Fruit fly (Drosophila melanogaster) Kc167 (cell line): ENCODE measurements around the gene CG9518.

Experiments
- Myc ChIP-seq: fragments of >200 bp; optimal IDR thresholded peaks from 2 replicates; lab custom pipeline; 2017; ENCODE audit warnings: missing external identifiers
- Sin3A ChIP-seq: fragments of >200 bp; optimal IDR thresholded peaks from 2 replicates; lab custom pipeline; 2018; ENCODE audit warnings: missing external identifiers
- h ChIP-seq: fragments of >200 bp; optimal IDR thresholded peaks from 3 replicates; lab custom pipeline; 2018; ENCODE audit warnings: missing external identifiers
- insv ChIP-seq: fragments of >200 bp; optimal IDR thresholded peaks from 3 replicates; lab custom pipeline; 2018; ENCODE audit warnings: missing external identifiers
- psq ChIP-seq: fragments of >200 bp; optimal IDR thresholded peaks from 2 replicates; lab custom pipeline; 2017; ENCODE audit warnings: missing external identifiers
- ttk ChIP-seq: sonication (Bioruptor generic); optimal IDR thresholded peaks from 2 replicates; lab custom pipeline; 2017; ENCODE audit warnings: missing external identifiers

Gene CG9518

dm6 chrX:14848755-14849354 is 22.1 kb downstream of the CG9518 start, which contains the start of gene CG9522:
Gene CG9522 (minus strand): TSS chrX:14848808.
- TF ChIP-seq psq (lab: Kevin White, UChicago) (no peak), ttk (lab: Kevin White, UChicago) (no peak), Sin3A (lab: Kevin White, UChicago) (no peak), h (lab: Kevin White, UChicago) (no peak)

DNA sequence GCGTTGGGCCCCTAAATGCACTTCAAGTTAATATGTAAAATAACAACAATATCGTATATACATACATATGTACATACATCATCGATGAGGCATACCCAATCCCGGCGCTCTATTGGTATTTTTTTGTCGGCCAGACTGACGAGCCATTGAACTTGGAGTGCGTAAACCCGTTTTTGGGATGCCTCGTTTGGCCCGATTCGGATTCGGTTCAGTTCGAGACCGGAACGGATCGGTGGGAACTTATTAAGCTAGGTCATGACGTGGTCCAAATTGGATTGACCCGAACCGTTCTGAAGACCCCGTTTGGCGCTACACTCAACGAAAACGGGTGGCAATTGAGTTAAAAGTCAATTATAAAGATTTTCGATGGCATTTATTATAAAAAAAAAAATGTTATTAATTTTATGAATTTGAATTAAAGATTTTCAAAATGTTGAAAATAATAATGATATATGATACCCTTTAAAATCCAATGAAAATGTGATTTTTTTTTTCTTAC is 24.8 kb downstream of the CG9518 start:
- no peak for TF ChIP-seq Myc (lab: Kevin White, UChicago)
- no peak for TF ChIP-seq h (lab: Kevin White, UChicago)
- no peak for TF ChIP-seq Sin3A (lab: Kevin White, UChicago)
- no peak for TF ChIP-seq psq (lab: Kevin White, UChicago)
- TF ChIP-seq insv (lab: Kevin White, UChicago): no peak
- no peak for TF ChIP-seq ttk (lab: Kevin White, UChicago)

dm6 chrX:14844657-14845056 is 26.3 kb downstream of the CG9518 start, which contains the start of gene CG12539:
Gene CG12539 (minus strand): TSS chrX:14844757.
- no peak for TF ChIP-seq psq (lab: Kevin White, UChicago)
- TF ChIP-seq h (lab: Kevin White, UChicago): no peak
- TF ChIP-seq insv (lab: Kevin White, UChicago): no peak
- no peak for TF ChIP-seq Sin3A (lab: Kevin White, UChicago)
- no peak for TF ChIP-seq ttk (lab: Kevin White, UChicago)
- no peak for TF ChIP-seq Myc (lab: Kevin White, UChicago)

- no peak for TF ChIP-seq ttk (lab: Kevin White, UChicago)
- no peak for TF ChIP-seq h (lab: Kevin White, UChicago)
- TF ChIP-seq Sin3A (lab: Kevin White, UChicago): no peak
- TF ChIP-seq psq (lab: Kevin White, UChicago): no peak
- no peak for TF ChIP-seq Myc (lab: Kevin White, UChicago)
- TF ChIP-seq insv (lab: Kevin White, UChicago): no peak
Measured at dm6 chrX:14841893-14842505, 29.0 kb downstream of the CG9518 start.

DNA sequence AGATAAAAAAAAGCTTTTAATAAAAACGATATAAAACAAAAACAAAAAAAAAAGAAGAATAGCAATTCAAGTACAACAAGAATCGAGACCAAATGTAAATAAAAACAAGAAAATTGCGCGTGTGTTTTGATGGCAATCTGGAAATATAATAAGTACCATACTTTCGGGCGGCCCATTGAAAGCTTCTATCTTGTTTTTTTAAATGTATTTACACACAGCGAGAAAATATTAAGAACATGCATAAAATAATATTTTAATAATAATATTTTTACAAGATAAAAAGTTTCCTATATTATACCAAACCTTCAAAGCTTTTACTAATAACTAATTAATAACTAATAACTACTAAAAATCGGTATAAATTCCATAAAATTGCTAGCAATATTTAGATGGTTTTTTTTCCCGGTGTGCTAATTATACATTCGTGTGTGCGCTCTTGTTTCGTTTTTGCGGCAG is 30.5 kb downstream of the CG9518 start:
- TF ChIP-seq ttk (lab: Kevin White, UChicago): no peak
- no peak for TF ChIP-seq Myc (lab: Kevin White, UChicago)
- TF ChIP-seq h (lab: Kevin White, UChicago): no peak
- TF ChIP-seq psq (lab: Kevin White, UChicago): no peak
- TF ChIP-seq insv (lab: Kevin White, UChicago): no peak
- TF ChIP-seq Sin3A (lab: Kevin White, UChicago): no peak

- TF ChIP-seq ttk (lab: Kevin White, UChicago) (no peak), Myc (lab: Kevin White, UChicago) (no peak), Sin3A (lab: Kevin White, UChicago) (no peak), h (lab: Kevin White, UChicago) (no peak), insv (lab: Kevin White, UChicago) (no peak), psq (lab: Kevin White, UChicago) (no peak)
Measured at dm6 chrX:14839739-14840347, 31.1 kb downstream of the CG9518 start.

DNA sequence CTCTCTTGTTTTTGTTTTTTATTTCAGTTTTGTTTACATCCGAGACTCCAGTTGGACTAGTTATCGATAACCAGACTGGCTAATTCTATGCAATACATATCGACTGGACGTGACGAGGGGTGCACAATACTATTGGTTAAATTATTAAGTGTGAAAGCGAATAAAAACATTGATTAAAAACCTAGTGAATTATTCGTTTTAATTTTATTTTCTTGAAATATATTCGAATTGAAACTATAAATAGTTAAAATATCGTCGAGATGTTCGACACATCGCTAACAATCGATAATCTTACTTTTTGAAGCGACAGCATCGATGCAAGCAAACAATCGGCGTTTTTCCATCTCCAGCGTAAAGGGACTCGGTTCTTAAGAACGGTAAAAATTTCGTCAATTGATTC is 31.9 kb downstream of the CG9518 start, which contains the start of the genes CG32590 and Flo2:
Gene CG32590, minus strand, starts transcription at position 60 of the 400 bp plus-strand sequence.
Gene Flo2, plus strand, starts transcription at position 330 of the 400 bp plus-strand sequence.
- no peak for TF ChIP-seq ttk (lab: Kevin White, UChicago)
- no peak for TF ChIP-seq Myc (lab: Kevin White, UChicago)
- TF ChIP-seq h (lab: Kevin White, UChicago): no peak
- TF ChIP-seq psq (lab: Kevin White, UChicago): no peak
- no peak for TF ChIP-seq insv (lab: Kevin White, UChicago)
- TF ChIP-seq Sin3A (lab: Kevin White, UChicago): no peak

DNA sequence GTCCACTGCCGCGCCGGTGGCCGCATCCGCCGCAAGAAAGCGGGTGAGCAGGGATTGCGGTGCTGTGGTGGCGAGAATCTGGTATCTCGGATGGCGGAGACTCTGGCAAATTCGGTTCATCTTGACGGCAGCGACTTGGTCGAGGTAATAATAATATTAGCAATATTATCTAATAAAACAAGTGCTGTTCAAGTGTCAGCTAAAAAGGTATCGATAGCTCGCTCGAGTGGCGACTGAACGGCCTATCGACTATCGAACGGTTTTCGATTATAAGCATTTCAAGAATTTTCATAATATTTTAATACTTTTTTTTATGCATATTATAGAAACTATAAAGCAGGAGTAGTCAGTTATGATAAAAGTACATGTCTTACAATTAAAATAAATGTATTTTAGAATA is 33.0 kb downstream of the CG9518 start, which contains the start of gene Grx5:
Gene Grx5, minus strand, starts transcription at position 216 of the 400 bp plus-strand sequence.
- no peak for TF ChIP-seq Myc (lab: Kevin White, UChicago)
- TF ChIP-seq h (lab: Kevin White, UChicago): no peak
- TF ChIP-seq ttk (lab: Kevin White, UChicago): no peak
- TF ChIP-seq insv (lab: Kevin White, UChicago): no peak

dm6 chrX:14836425-14836824 is 34.6 kb downstream of the CG9518 start, which contains the start of gene CG14410:
Gene CG14410 (plus strand): TSS chrX:14836725.
- TF ChIP-seq ttk (lab: Kevin White, UChicago) (no peak), Myc (lab: Kevin White, UChicago) (no peak)

DNA sequence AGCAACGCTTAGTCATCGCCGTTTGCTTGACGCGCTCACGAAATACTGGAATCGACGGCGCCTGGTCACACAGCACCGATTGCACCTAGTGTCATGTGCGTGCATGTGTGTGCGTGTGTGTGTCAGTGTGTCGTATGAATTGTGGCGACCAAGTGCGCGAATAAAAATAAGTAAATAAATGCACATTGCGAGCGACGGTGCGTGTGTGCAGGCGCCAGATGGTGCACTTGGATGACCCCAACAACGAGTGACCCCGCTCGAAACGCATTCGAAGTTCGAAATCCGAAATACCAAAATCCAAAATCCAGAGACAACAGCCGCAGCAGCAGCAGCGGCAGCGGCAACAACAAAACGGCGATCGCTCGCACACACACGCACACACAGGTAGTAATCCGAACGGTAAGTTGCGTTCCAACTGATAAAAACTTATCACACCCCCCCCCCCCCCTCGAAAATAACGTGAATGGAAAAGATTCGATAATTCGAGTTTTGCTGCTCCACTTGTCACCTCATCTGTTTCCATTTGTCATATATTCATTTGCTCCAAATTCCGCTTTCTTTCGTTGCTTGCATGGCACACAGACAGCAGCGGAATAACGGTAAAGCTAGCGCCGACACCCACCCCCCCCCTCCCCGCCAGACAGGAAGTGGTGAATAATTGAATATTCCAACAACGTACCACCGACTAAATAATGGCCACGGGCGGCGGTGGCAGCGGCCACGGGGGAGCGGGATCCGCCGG is 38.2 kb downstream of the CG9518 start, which contains the start of gene CG14411:
Gene CG14411, plus strand, starts transcription at position 86 of the 742 bp plus-strand sequence.
- TF ChIP-seq h (lab: Kevin White, UChicago) (no peak), insv (lab: Kevin White, UChicago) (no peak), Myc (lab: Kevin White, UChicago) (no peak), psq (lab: Kevin White, UChicago) (no peak), Sin3A (lab: Kevin White, UChicago) (no peak), ttk (lab: Kevin White, UChicago) (no peak)
